Fruit fly (Drosophila melanogaster) Kc167 (cell line): ENCODE data around the gene Coq7.

Experiments used
- Myc ChIP-seq: fragments of >200 bp; optimal IDR thresholded peaks from 2 replicates; lab custom pipeline; 2017; ENCODE audit warnings: missing external identifiers
- Sin3A ChIP-seq: fragments of >200 bp; optimal IDR thresholded peaks from 2 replicates; lab custom pipeline; 2018; ENCODE audit warnings: missing external identifiers
- h ChIP-seq: fragments of >200 bp; optimal IDR thresholded peaks from 3 replicates; lab custom pipeline; 2018; ENCODE audit warnings: missing external identifiers
- insv ChIP-seq: fragments of >200 bp; optimal IDR thresholded peaks from 3 replicates; lab custom pipeline; 2018; ENCODE audit warnings: missing external identifiers
- psq ChIP-seq: fragments of >200 bp; optimal IDR thresholded peaks from 2 replicates; lab custom pipeline; 2017; ENCODE audit warnings: missing external identifiers
- ttk ChIP-seq: sonication (Bioruptor generic); optimal IDR thresholded peaks from 2 replicates; lab custom pipeline; 2017; ENCODE audit warnings: missing external identifiers

dm6 chrX:6747244-6747643 lies 23.8 kb upstream of the Coq7 start, which contains the start of gene CG14439:
- TF ChIP-seq insv = no peak
- TF ChIP-seq psq (lab: Kevin White, UChicago) = no peak
- TF ChIP-seq Myc = no peak
- no peak for TF ChIP-seq h
- no peak for TF ChIP-seq ttk (lab: Kevin White, UChicago)
- no peak for TF ChIP-seq Sin3A (lab: Kevin White, UChicago)
